Worm (Caenorhabditis elegans) whole organism, L2 larva: ENCODE measurements around the gene clec-176.

Source experiments
- C34F6.9 ChIP-seq: fragments of 150-350 bp; optimal IDR thresholded peaks from 2 replicates; lab custom pipeline; 2014; ENCODE audit warnings: missing biosample characterization, missing genetic modification characterization
- F13H6.1 ChIP-seq: sonication (generic microtip); optimal IDR thresholded peaks from 2 replicates; lab custom pipeline; 2016; ENCODE audit warnings: missing genetic modification characterization, missing compliant biosample characterization
- R02D3.7 ChIP-seq: fragments of 150-350 bp; optimal IDR thresholded peaks from 2 replicates; lab custom pipeline; 2014; ENCODE audit warnings: missing biosample characterization, missing genetic modification characterization
- Y55F3AM.14 ChIP-seq: fragments of 200-800 bp; sonication (Bioruptor generic); optimal IDR thresholded peaks from 2 replicates; lab custom pipeline; 2018; ENCODE audit warnings: mild to moderate bottlenecking, missing genetic modification characterization, missing compliant biosample characterization
- ZK546.5 ChIP-seq: sonication (generic microtip); optimal IDR thresholded peaks from 2 replicates; lab custom pipeline; 2017; ENCODE audit warnings: missing biosample characterization, missing genetic modification characterization
- alr-1 ChIP-seq: fragments of 150-350 bp; optimal IDR thresholded peaks from 2 replicates; lab custom pipeline; 2014; ENCODE audit warnings: missing biosample characterization, missing genetic modification characterization
- ama-1 ChIP-seq: fragments of 150-350 bp; optimal IDR thresholded peaks from 2 replicates; lab custom pipeline; 2018; ENCODE audit warnings: inconsistent platforms
- blmp-1 ChIP-seq: sonication (generic microtip); optimal IDR thresholded peaks from 2 replicates; lab custom pipeline; 2017; ENCODE audit warnings: missing genetic modification characterization, mild to moderate bottlenecking, missing compliant biosample characterization, antibody characterized with exemption, moderate library complexity; ENCODE audit not compliant: insufficient read depth
- ceh-16 ChIP-seq: fragments of 150-350 bp; optimal IDR thresholded peaks from 2 replicates; lab custom pipeline; 2014; ENCODE audit warnings: missing biosample characterization, missing genetic modification characterization
- ceh-82 ChIP-seq: fragments of 150-350 bp; optimal IDR thresholded peaks from 2 replicates; lab custom pipeline; 2014; ENCODE audit warnings: missing biosample characterization, missing genetic modification characterization
- crh-2 ChIP-seq: sonication (generic microtip); optimal IDR thresholded peaks from 2 replicates; lab custom pipeline; 2017; ENCODE audit warnings: missing biosample characterization, missing genetic modification characterization
- dmd-4 ChIP-seq: sonication (generic microtip); optimal IDR thresholded peaks from 2 replicates; lab custom pipeline; 2017; ENCODE audit warnings: missing biosample characterization, missing genetic modification characterization
- egl-27 ChIP-seq: sonication (generic microtip); optimal IDR thresholded peaks from 3 replicates; lab custom pipeline; 2017; ENCODE audit warnings: missing biosample characterization, missing genetic modification reagents, missing genetic modification characterization
- elt-3 ChIP-seq: sonication (generic microtip); optimal IDR thresholded peaks from 2 replicates; lab custom pipeline; 2017; ENCODE audit warnings: missing biosample characterization, missing genetic modification characterization
- fos-1 ChIP-seq: fragments of 150-350 bp; optimal IDR thresholded peaks from 2 replicates; lab custom pipeline; 2014; ENCODE audit warnings: missing biosample characterization, missing genetic modification characterization
- lin-11 ChIP-seq: fragments of 150-350 bp; sonication (generic microtip); optimal IDR thresholded peaks from 2 replicates; lab custom pipeline; 2014; ENCODE audit warnings: missing biosample characterization, missing genetic modification characterization, inconsistent platforms, mixed read lengths
- lin-13 ChIP-seq: fragments of 150-350 bp; optimal IDR thresholded peaks from 2 replicates; lab custom pipeline; 2014; ENCODE audit warnings: missing biosample characterization, missing genetic modification reagents, missing genetic modification characterization
- lin-39 ChIP-seq: fragments of 150-350 bp; optimal IDR thresholded peaks from 2 replicates; lab custom pipeline; 2014; ENCODE audit warnings: missing biosample characterization, missing genetic modification reagents, missing genetic modification characterization
- lsy-2 ChIP-seq, 2 experiments: fragments of 150-350 bp in 1 of 2; sonication (generic microtip) in 1 of 2; optimal IDR thresholded peaks; 2 replicates each; lab custom pipeline; 2014 to 2017; ENCODE audit warnings: missing biosample characterization in 2 of 2, missing genetic modification characterization in 2 of 2
- mbf-1 ChIP-seq: sonication (generic microtip); optimal IDR thresholded peaks from 2 replicates; lab custom pipeline; 2017; ENCODE audit warnings: missing biosample characterization, missing genetic modification characterization
- mdl-1 ChIP-seq, 2 experiments: fragments of 150-350 bp in 1 of 2; sonication (generic microtip) in 1 of 2; optimal IDR thresholded peaks; 2 replicates each; lab custom pipeline; 2017; ENCODE audit warnings: missing biosample characterization in 2 of 2, missing genetic modification characterization in 2 of 2
- nhr-10 ChIP-seq: sonication (generic microtip); optimal IDR thresholded peaks from 2 replicates; lab custom pipeline; 2017; ENCODE audit warnings: missing biosample characterization, missing genetic modification characterization
- nhr-12 ChIP-seq: fragments of 150-350 bp; optimal IDR thresholded peaks from 2 replicates; lab custom pipeline; 2014; ENCODE audit warnings: missing biosample characterization, missing genetic modification characterization
- nhr-129 ChIP-seq: fragments of 150-350 bp; optimal IDR thresholded peaks from 2 replicates; lab custom pipeline; 2014; ENCODE audit warnings: missing biosample characterization, missing genetic modification characterization
- nhr-23 ChIP-seq: fragments of 150-350 bp; optimal IDR thresholded peaks from 2 replicates; lab custom pipeline; 2014; ENCODE audit warnings: missing biosample characterization, missing genetic modification reagents, missing genetic modification characterization
- nhr-237 ChIP-seq: fragments of 150-350 bp; optimal IDR thresholded peaks from 2 replicates; lab custom pipeline; 2014; ENCODE audit warnings: missing biosample characterization, missing genetic modification characterization
- nhr-25 ChIP-seq: fragments of 150-350 bp; sonication (generic microtip); optimal IDR thresholded peaks from 3 replicates; lab custom pipeline; 2014; ENCODE audit warnings: missing biosample characterization, missing genetic modification characterization
- nhr-6 ChIP-seq: fragments of 150-350 bp; optimal IDR thresholded peaks from 2 replicates; lab custom pipeline; 2014; ENCODE audit warnings: missing biosample characterization, missing genetic modification characterization
- skn-1 ChIP-seq: sonication (generic microtip); optimal IDR thresholded peaks from 2 replicates; lab custom pipeline; 2017; ENCODE audit warnings: missing biosample characterization, missing genetic modification characterization
- snpc-4 ChIP-seq: fragments of 150-350 bp; optimal IDR thresholded peaks from 2 replicates; lab custom pipeline; 2014; ENCODE audit warnings: missing biosample characterization, missing genetic modification characterization
- unc-39 ChIP-seq: fragments of 150-350 bp; optimal IDR thresholded peaks from 2 replicates; lab custom pipeline; 2014; ENCODE audit warnings: missing biosample characterization, missing genetic modification characterization
- unc-55 ChIP-seq: fragments of 150-350 bp; sonication (generic microtip); optimal IDR thresholded peaks from 3 replicates; lab custom pipeline; 2014; ENCODE audit warnings: missing biosample characterization, missing genetic modification reagents, missing genetic modification characterization
- unc-62 ChIP-seq: fragments of 150-350 bp; optimal IDR thresholded peaks from 2 replicates; lab custom pipeline; 2014; ENCODE audit warnings: missing biosample characterization, missing genetic modification reagents, missing genetic modification characterization
- zag-1 ChIP-seq: fragments of 150-350 bp; optimal IDR thresholded peaks from 2 replicates; lab custom pipeline; 2014; ENCODE audit warnings: missing biosample characterization, missing genetic modification characterization
- ztf-11 ChIP-seq: sonication (generic microtip); optimal IDR thresholded peaks from 2 replicates; lab custom pipeline; 2017; ENCODE audit warnings: missing biosample characterization, missing genetic modification characterization
- ztf-4 ChIP-seq: fragments of 150-350 bp; optimal IDR thresholded peaks from 2 replicates; lab custom pipeline; 2014; ENCODE audit warnings: missing biosample characterization, missing genetic modification characterization

The clec-176 gene

ce11 chrIV:4977176-4977693 lies 6.6 kb upstream of the clec-176 start, which contains the start of gene E03H12.5:
TSS of gene E03H12.5 (plus strand) at chrIV:4977226.
- TF ChIP-seq lin-39 = no peak
- TF ChIP-seq fos-1 = no peak
- no peak for TF ChIP-seq nhr-6 (tag; lab: Kevin White, UChicago)
- TF ChIP-seq lin-11 = no peak
- no peak for TF ChIP-seq elt-3
- no peak for TF ChIP-seq egl-27 (tag; lab: Kevin White, UChicago)
- no peak for TF ChIP-seq F13H6.1
- no peak for TF ChIP-seq nhr-10 (tag; lab: Kevin White, UChicago)
- TF ChIP-seq zag-1 (tag; lab: Kevin White, UChicago) = no peak
- TF ChIP-seq mbf-1 (tag; lab: Kevin White, UChicago) = no peak
- no peak for TF ChIP-seq crh-2 (tag; lab: Kevin White, UChicago)
- no peak for TF ChIP-seq ztf-11 (tag; lab: Kevin White, UChicago)
- TF ChIP-seq ceh-16 (tag; lab: Kevin White, UChicago) = no peak
- TF ChIP-seq unc-39 (tag; lab: Kevin White, UChicago) = no peak
- no peak for TF ChIP-seq R02D3.7 (tag; lab: Kevin White, UChicago)
- TF ChIP-seq dmd-4 = no peak
- TF ChIP-seq C34F6.9 (tag; lab: Kevin White, UChicago) = no peak
- no peak for TF ChIP-seq unc-55 (GFP tag; lab: Kevin White, UChicago)

DNA sequence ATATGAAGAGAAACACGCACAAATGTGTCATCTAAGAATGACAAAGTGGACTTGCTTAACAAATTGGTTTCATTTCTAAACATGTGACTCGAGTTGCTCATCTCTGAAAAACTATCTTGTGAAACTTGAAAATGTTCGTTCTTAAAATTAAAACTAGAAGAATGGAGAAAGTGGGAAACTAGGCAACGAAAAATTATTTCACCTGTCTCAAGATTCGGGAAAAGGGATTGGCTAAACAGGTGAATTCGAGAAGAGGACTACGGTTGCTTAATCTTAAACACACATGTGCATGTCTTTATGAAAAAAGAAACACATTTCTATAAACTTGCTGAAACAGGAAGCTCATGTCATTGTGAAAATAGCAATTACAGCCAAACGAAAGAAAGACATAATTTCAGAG lies 2.8 kb upstream of the clec-176 start, which contains the start of gene srz-24:
srz-24 (minus strand) TSS at position 101 of the 400 bp plus-strand sequence.
- TF ChIP-seq nhr-25 (tag; lab: Kevin White, UChicago) (no peak), R02D3.7 (tag; lab: Kevin White, UChicago) (no peak), nhr-23 (tag; lab: Kevin White, UChicago) (no peak), ceh-16 (tag; lab: Kevin White, UChicago) (no peak), F13H6.1 (no peak), fos-1 (no peak), lin-39 (no peak), skn-1 (tag; lab: Kevin White, UChicago) (no peak), nhr-129 (tag; lab: Kevin White, UChicago) (no peak), mbf-1 (tag; lab: Kevin White, UChicago) (no peak), ztf-4 (no peak), alr-1 (tag; lab: Kevin White, UChicago) (no peak), nhr-237 (tag; lab: Kevin White, UChicago) (no peak), lin-13 (no peak), Y55F3AM.14 (no peak)

ce11 chrIV:4982477-4982876 lies 1.4 kb upstream of the clec-176 start, which contains the start of gene E03H12.4:
TSS of gene E03H12.4 (plus strand) at chrIV:4982596.
- no peak for TF ChIP-seq ZK546.5 (tag; lab: Kevin White, UChicago)
- no peak for TF ChIP-seq lin-11
- TF ChIP-seq nhr-237 (tag; lab: Kevin White, UChicago) = no peak
- TF ChIP-seq C34F6.9 (tag; lab: Kevin White, UChicago) = no peak
- TF ChIP-seq lsy-2 (tag; optimal IDR thresholded peaks at IDR 0.05; lab: Kevin White, UChicago) = no peak
- TF ChIP-seq ceh-82 (tag; lab: Kevin White, UChicago) = no peak
- no peak for TF ChIP-seq mdl-1 (tag; optimal IDR thresholded peaks at IDR 0.05; lab: Kevin White, UChicago)
- no peak for TF ChIP-seq unc-39 (tag; lab: Kevin White, UChicago)
- no peak for TF ChIP-seq lin-13

DNA sequence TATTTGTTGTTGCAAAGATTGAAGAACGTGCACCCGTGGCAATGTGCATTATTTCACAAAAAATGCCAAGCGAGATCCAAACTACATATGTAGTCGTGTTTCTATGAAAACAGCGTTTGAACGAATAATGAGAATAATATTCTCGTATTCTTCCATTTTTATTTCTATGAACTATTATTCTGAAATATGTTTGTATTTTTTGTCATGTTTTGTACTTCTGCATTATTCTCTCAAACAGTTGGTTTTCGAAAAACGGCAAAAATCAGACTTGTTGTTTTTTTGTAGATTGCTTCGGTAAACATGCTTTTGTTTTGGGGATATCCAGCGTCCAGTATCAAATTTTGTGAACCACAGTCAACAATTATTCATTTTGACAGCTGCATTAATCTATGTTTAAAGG lies 2.4 kb downstream of the clec-176 start, which contains the start of gene clec-177:
clec-177 (plus strand) TSS at position 301 of the 400 bp plus-strand sequence.
- TF ChIP-seq unc-62 (GFP tag; lab: Kevin White, UChicago) = no peak
- no peak for TF ChIP-seq ztf-4
- no peak for TF ChIP-seq blmp-1 (tag; lab: Kevin White, UChicago)
- no peak for TF ChIP-seq mbf-1 (tag; lab: Kevin White, UChicago)
- no peak for TF ChIP-seq snpc-4 (tag; lab: Kevin White, UChicago)
- no peak for TF ChIP-seq ama-1 (lab: Kevin White, UChicago)
- no peak for TF ChIP-seq unc-55 (GFP tag; lab: Kevin White, UChicago)
- no peak for TF ChIP-seq lin-39
- no peak for TF ChIP-seq nhr-12 (tag; lab: Kevin White, UChicago)
- no peak for TF ChIP-seq crh-2 (tag; lab: Kevin White, UChicago)
- TF ChIP-seq nhr-237 (tag; lab: Kevin White, UChicago) = no peak
- no peak for TF ChIP-seq nhr-129 (tag; lab: Kevin White, UChicago)
